Fruit fly (Drosophila melanogaster) S2 (cell line): Measurements from ENCODE around the gene CG42460.

Experiments used
- CG8478 ChIP-seq: fragments of >200 bp; optimal IDR thresholded peaks from 2 replicates; lab custom pipeline; 2018
- CTCF ChIP-seq, 2 experiments: fragments of >200 bp; optimal IDR thresholded peaks; 2 replicates each; lab custom pipeline; 2018

- TF ChIP-seq CG8478 (lab: Kevin White, UChicago): no peak
- no peak for TF ChIP-seq CTCF (optimal IDR thresholded peaks at IDR 0.05; lab: Kevin White, UChicago)
Measured at dm6 chr2L:3353791-3354190, 34.5 kb downstream of the CG42460 start.
